Worm (Caenorhabditis elegans): ENCODE data around the gene col-163.

Gene col-163

DNA sequence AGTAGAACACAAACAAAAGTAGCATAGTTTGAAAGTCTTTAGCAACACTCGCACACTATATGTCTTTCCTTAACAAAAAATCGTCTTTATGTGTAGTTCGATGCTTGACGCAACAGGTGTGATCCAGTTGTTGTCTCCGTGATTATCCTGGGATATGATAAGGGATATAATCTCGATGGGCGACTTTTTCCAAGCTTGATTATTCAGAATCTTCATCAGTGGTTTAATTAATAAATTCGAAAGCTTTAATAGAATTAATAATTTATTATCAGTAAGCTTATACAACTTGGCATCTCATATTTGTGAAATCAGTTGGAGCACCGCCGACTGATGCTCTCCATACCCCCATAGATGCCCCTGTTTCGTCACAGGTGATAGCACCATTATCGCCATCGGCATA is 18.7 kb downstream of the col-163 start, which contains the start of gene F46B3.7:
Gene F46B3.7 (minus strand): TSS at position 101 of the 400 bp plus-strand sequence.
- TF ChIP-seq lin-11 (tag; optimal IDR thresholded peaks at IDR 0.05) (no peak), pax-1 (tag; optimal IDR thresholded peaks at IDR 0.05) (no peak), dmd-4 (tag; optimal IDR thresholded peaks at IDR 0.05; ENCODE audit: borderline replicate concordance) (no peak), ceh-19 (GFP tag; optimal IDR thresholded peaks at IDR 0.05) (no peak), pag-3 (tag; optimal IDR thresholded peaks at IDR 0.05; ENCODE audit: borderline replicate concordance) (no peak), ceh-18 (tag; optimal IDR thresholded peaks at IDR 0.05) (no peak), F13H6.1 (tag; optimal IDR thresholded peaks at IDR 0.05) (no peak), ceh-31 (tag; optimal IDR thresholded peaks at IDR 0.05) (no peak)

DNA sequence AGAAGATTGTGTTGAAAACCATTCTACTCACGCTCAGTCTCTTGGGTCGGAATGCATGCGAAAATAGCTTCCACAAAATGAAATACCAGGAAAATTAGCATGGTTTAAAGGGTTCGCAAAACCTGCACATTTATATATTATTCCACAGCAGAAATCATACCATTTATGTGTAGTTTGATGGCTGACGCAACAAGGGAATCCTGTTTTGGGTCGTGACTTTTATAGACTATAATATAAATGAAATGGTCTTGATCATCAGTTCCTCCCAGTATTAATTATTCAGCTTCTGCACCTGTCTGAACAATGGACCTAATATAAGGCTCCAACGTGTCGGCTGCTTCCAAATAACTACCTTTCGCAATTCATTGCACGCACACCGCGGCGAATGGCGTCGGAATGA is 23.2 kb downstream of the col-163 start, which contains the start of gene F46B3.8:
Gene F46B3.8 (minus strand): TSS at position 101 of the 400 bp plus-strand sequence.
- no peak for TF ChIP-seq syd-9 (tag; optimal IDR thresholded peaks at IDR 0.05)
- TF ChIP-seq pha-4 (tag; optimal IDR thresholded peaks at IDR 0.05), result no peak
- TF ChIP-seq ttx-3 (tag; optimal IDR thresholded peaks at IDR 0.05), result no peak
- TF ChIP-seq pax-1 (tag; optimal IDR thresholded peaks at IDR 0.05), result no peak
- TF ChIP-seq pat-9 (tag; optimal IDR thresholded peaks at IDR 0.05), result no peak
- TF ChIP-seq hlh-15 (tag; optimal IDR thresholded peaks at IDR 0.05), result no peak
- no peak for TF ChIP-seq unc-55 (GFP tag; optimal IDR thresholded peaks at IDR 0.05)
- TF ChIP-seq nhr-232 (tag; optimal IDR thresholded peaks at IDR 0.05), result no peak
- no peak for TF ChIP-seq ceh-24 (tag; optimal IDR thresholded peaks at IDR 0.05)
- no peak for TF ChIP-seq unc-3 (GFP tag; conservative IDR thresholded peaks at IDR 0.05)
- TF ChIP-seq unc-3 (tag; optimal IDR thresholded peaks at IDR 0.05), result no peak

DNA sequence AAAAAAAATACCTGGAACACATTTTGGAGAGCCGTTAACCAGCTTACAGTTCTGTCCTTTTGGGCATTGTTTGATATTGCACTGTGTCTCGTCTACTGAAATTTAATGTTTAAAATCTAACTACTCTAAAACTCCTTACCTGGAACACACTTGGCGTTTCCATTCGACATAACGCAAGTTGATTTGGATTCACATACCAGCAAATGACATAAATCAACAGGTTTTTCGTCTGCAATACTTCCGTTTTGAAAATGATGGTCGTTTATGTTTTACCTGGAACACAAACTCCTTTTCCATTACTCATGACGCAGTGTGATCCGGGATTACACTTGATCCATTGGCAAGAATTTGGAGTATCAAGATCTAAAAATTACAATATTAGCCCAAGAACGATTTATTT is 25.4 kb downstream of the col-163 start:
- TF ChIP-seq ceh-34 (tag; optimal IDR thresholded peaks at IDR 0.05) (no peak), elt-2 (tag; optimal IDR thresholded peaks at IDR 0.05) (no peak), ceh-6 (GFP tag; optimal IDR thresholded peaks at IDR 0.05) (no peak), unc-55 (GFP tag; optimal IDR thresholded peaks at IDR 0.05) (no peak), sox-2 (GFP tag; IDR thresholded peaks at IDR 0.05) (no peak), pha-2 (tag; optimal IDR thresholded peaks at IDR 0.05) (no peak), ceh-48 (tag; optimal IDR thresholded peaks at IDR 0.05) (no peak)

ce11 chrV:20626043-20626761 is 26.3 kb downstream of the col-163 start, which contains the start of the genes F46B3.9 and srz-18:
TSS of gene F46B3.9 (minus strand) at chrV:20626143.
TSS of gene srz-18 (plus strand) at chrV:20626711.
- TF ChIP-seq elt-2 (tag; optimal IDR thresholded peaks at IDR 0.05) (no peak), T23F11.4 (GFP tag; optimal IDR thresholded peaks at IDR 0.05) (no peak), ceh-14 (tag; optimal IDR thresholded peaks at IDR 0.05) (no peak), ceh-22 (tag; optimal IDR thresholded peaks at IDR 0.05) (no peak), unc-42 (tag; optimal IDR thresholded peaks at IDR 0.05) (no peak), sox-2 (GFP tag; IDR thresholded peaks at IDR 0.05) (no peak), pag-3 (tag; optimal IDR thresholded peaks at IDR 0.05; ENCODE audit: borderline replicate concordance) (no peak), fkh-10 (GFP tag; optimal IDR thresholded peaks at IDR 0.05) (no peak)

- TF ChIP-seq eyg-1 (tag; optimal IDR thresholded peaks at IDR 0.05) (no peak), unc-55 (GFP tag; optimal IDR thresholded peaks at IDR 0.05) (no peak), C38D4.7 (GFP tag; optimal IDR thresholded peaks at IDR 0.05) (no peak), unc-86 (tag; optimal IDR thresholded peaks at IDR 0.05) (no peak), ceh-6 (GFP tag; optimal IDR thresholded peaks at IDR 0.05) (no peak), dmd-4 (tag; optimal IDR thresholded peaks at IDR 0.05; ENCODE audit: borderline replicate concordance) (no peak)
Observed at ce11 chrV:20631255-20631654, 31.4 kb downstream of the col-163 start, which contains the start of gene F46B3.14. TSS of gene F46B3.14 (minus strand) at chrV:20631355.
